Worm (Caenorhabditis elegans) whole organism, L1 larva: Measurements from ENCODE around the gene F26F12.4.

Source experiments
- C34B4.2 ChIP-seq: sonication (generic microtip); optimal IDR thresholded peaks from 2 replicates; lab custom pipeline; 2017; ENCODE audit warnings: mild to moderate bottlenecking, missing genetic modification characterization, missing compliant biosample characterization
- aly-2 ChIP-seq: fragments of 150-350 bp; optimal IDR thresholded peaks from 2 replicates; lab custom pipeline; 2014; ENCODE audit warnings: missing biosample characterization, missing genetic modification characterization
- ama-1 ChIP-seq: fragments of 150-350 bp; optimal IDR thresholded peaks from 2 replicates; lab custom pipeline; 2014
- ceh-82 ChIP-seq, 3 experiments: fragments of 150-350 bp in 1 of 3; sonication (generic microtip) in 2 of 3; optimal IDR thresholded peaks; 2 replicates each; lab custom pipeline; 2014 to 2017; ENCODE audit warnings: missing biosample characterization in 3 of 3, missing genetic modification characterization in 3 of 3
- dpl-1 ChIP-seq, 3 experiments: fragments of 150-350 bp in 2 of 3; sonication (generic microtip) in 1 of 3; optimal IDR thresholded peaks; 2 replicates each; lab custom pipeline; 2014 to 2017; ENCODE audit warnings: missing biosample characterization in 3 of 3, missing genetic modification characterization in 3 of 3, missing genetic modification reagents in 3 of 3
- efl-1 ChIP-seq, 4 experiments: fragments of 150-350 bp; optimal IDR thresholded peaks in 3 of 4; peaks in 1 of 4; 1 replicate in 1 of 4; 2 replicates in 3 of 4; lab custom pipeline; 2014; ENCODE audit warnings: missing biosample characterization in 2 of 4, missing genetic modification characterization in 2 of 4, missing genetic modification reagents in 2 of 4
- egl-13 ChIP-seq: sonication (generic microtip); optimal IDR thresholded peaks from 2 replicates; lab custom pipeline; 2016; ENCODE audit warnings: missing genotype, missing genetic modification reagents, missing genetic modification characterization, missing compliant biosample characterization
- egl-27 ChIP-seq, 2 experiments: fragments of 150-350 bp in 1 of 2; sonication (generic microtip); optimal IDR thresholded peaks; 3 replicates each; lab custom pipeline; 2017 to 2018; ENCODE audit warnings: missing biosample characterization in 2 of 2, missing genetic modification characterization in 2 of 2, missing genetic modification reagents in 2 of 2
- elt-3 ChIP-seq, 6 experiments: fragments of 150-350 bp in 1 of 6; sonication (generic microtip); optimal IDR thresholded peaks; 2 replicates each; lab custom pipeline; 2017 to 2018; ENCODE audit warnings: missing biosample characterization in 6 of 6, missing genetic modification characterization in 6 of 6, inconsistent platforms in 1 of 6
- ets-5 ChIP-seq: fragments of 200-800 bp; sonication (Bioruptor generic); IDR thresholded peaks from 2 replicates; pipeline ENCODE4 v1.3.6; 2022; ENCODE audit warnings: missing genetic modification characterization, missing compliant biosample characterization
- fkh-10 ChIP-seq: sonication (generic microtip); optimal IDR thresholded peaks from 2 replicates; lab custom pipeline; 2017; ENCODE audit warnings: missing biosample characterization, missing genetic modification reagents, missing genetic modification characterization
- hlh-17 ChIP-seq: fragments of 200-800 bp; sonication (Bioruptor generic); optimal IDR thresholded peaks from 2 replicates; lab custom pipeline; 2018; ENCODE audit warnings: missing genetic modification characterization, mild to moderate bottlenecking, missing compliant biosample characterization, moderate library complexity, borderline replicate concordance
- hlh-4 ChIP-seq: sonication (generic microtip); optimal IDR thresholded peaks from 2 replicates; lab custom pipeline; 2016; ENCODE audit warnings: mild to moderate bottlenecking, missing genetic modification characterization, missing compliant biosample characterization
- irx-1 ChIP-seq: sonication (generic microtip); optimal IDR thresholded peaks from 2 replicates; lab custom pipeline; 2016; ENCODE audit warnings: missing genetic modification characterization, missing compliant biosample characterization
- isw-1 ChIP-seq: fragments of 200-800 bp; sonication (Bioruptor generic); IDR thresholded peaks from 2 replicates; pipeline ENCODE4 v1.3.6; 2022; ENCODE audit warnings: missing genetic modification characterization, missing compliant biosample characterization
- jun-1 ChIP-seq: fragments of 150-350 bp; optimal IDR thresholded peaks from 2 replicates; lab custom pipeline; 2014; ENCODE audit warnings: missing biosample characterization, missing genetic modification reagents, missing genetic modification characterization
- lin-14 ChIP-seq: fragments of 200-800 bp; sonication (Bioruptor generic); optimal IDR thresholded peaks from 2 replicates; lab custom pipeline; 2018; ENCODE audit warnings: mild to moderate bottlenecking, missing genetic modification characterization, moderate library complexity, missing compliant biosample characterization
- lin-15B ChIP-seq: fragments of 150-350 bp; sonication (generic microtip); optimal IDR thresholded peaks from 3 replicates; lab custom pipeline; 2014; ENCODE audit warnings: missing biosample characterization, missing genetic modification characterization
- lsy-2 ChIP-seq, 2 experiments: fragments of 150-350 bp; optimal IDR thresholded peaks; 2 replicates each; lab custom pipeline; 2014; ENCODE audit warnings: missing biosample characterization in 2 of 2, missing genetic modification characterization in 2 of 2
- mab-9 ChIP-seq: fragments of 200-800 bp; sonication (Bioruptor generic); IDR thresholded peaks from 2 replicates; pipeline ENCODE4 v1.3.6; 2022; ENCODE audit warnings: missing genetic modification reagents, missing genetic modification characterization, missing compliant biosample characterization
- mdl-1 ChIP-seq, 2 experiments: fragments of 150-350 bp; optimal IDR thresholded peaks; 2 replicates each; lab custom pipeline; 2014 to 2017; ENCODE audit warnings: missing biosample characterization in 2 of 2, missing genetic modification characterization in 2 of 2, inconsistent platforms in 1 of 2
- mep-1 ChIP-seq: fragments of 150-350 bp; optimal IDR thresholded peaks from 2 replicates; lab custom pipeline; 2014; ENCODE audit warnings: missing biosample characterization, missing genetic modification characterization
- nhr-11 ChIP-seq: fragments of 150-350 bp; optimal IDR thresholded peaks from 2 replicates; lab custom pipeline; 2014; ENCODE audit warnings: missing biosample characterization, missing genetic modification characterization
- nhr-12 ChIP-seq: sonication (generic microtip); optimal IDR thresholded peaks from 2 replicates; lab custom pipeline; 2017; ENCODE audit warnings: missing biosample characterization, missing genetic modification characterization
- nhr-237 ChIP-seq: fragments of 150-350 bp; optimal IDR thresholded peaks from 2 replicates; lab custom pipeline; 2014; ENCODE audit warnings: missing biosample characterization, missing genetic modification characterization
- nhr-28 ChIP-seq: fragments of 150-350 bp; optimal IDR thresholded peaks from 2 replicates; lab custom pipeline; 2014; ENCODE audit warnings: missing biosample characterization, missing genetic modification characterization
- nhr-71 ChIP-seq: sonication (generic microtip); optimal IDR thresholded peaks from 2 replicates; lab custom pipeline; 2016; ENCODE audit warnings: mild to moderate bottlenecking, missing genetic modification characterization, moderate library complexity, missing compliant biosample characterization
- nhr-76 ChIP-seq: sonication (generic microtip); optimal IDR thresholded peaks from 2 replicates; lab custom pipeline; 2017; ENCODE audit warnings: missing biosample characterization, missing genetic modification characterization
- nhr-77 ChIP-seq: fragments of 150-350 bp; optimal IDR thresholded peaks from 2 replicates; lab custom pipeline; 2014; ENCODE audit warnings: missing biosample characterization, missing genetic modification characterization
- nhr-84 ChIP-seq: sonication (generic microtip); optimal IDR thresholded peaks from 2 replicates; lab custom pipeline; 2017; ENCODE audit warnings: missing biosample characterization, missing genetic modification characterization
- nhr-85 ChIP-seq: sonication (generic microtip); peaks from one replicate; lab custom pipeline; 2016; ENCODE audit warnings: missing genetic modification characterization, inconsistent platforms, missing compliant biosample characterization
- nhr-90 ChIP-seq: sonication (generic microtip); optimal IDR thresholded peaks from 2 replicates; lab custom pipeline; 2016; ENCODE audit warnings: mild to moderate bottlenecking, missing genetic modification characterization, missing compliant biosample characterization; ENCODE audit not compliant: poor library complexity
- pag-3 ChIP-seq: sonication (generic microtip); optimal IDR thresholded peaks from 2 replicates; lab custom pipeline; 2017; ENCODE audit warnings: missing genetic modification characterization, mild to moderate bottlenecking, missing compliant biosample characterization, antibody characterized with exemption, borderline replicate concordance; ENCODE audit not compliant: insufficient read depth
- pax-3 ChIP-seq: fragments of 200-800 bp; sonication (Bioruptor generic); optimal IDR thresholded peaks from 2 replicates; lab custom pipeline; 2018; ENCODE audit warnings: mild to moderate bottlenecking, missing genetic modification characterization, moderate library complexity, missing compliant biosample characterization
- sox-4 ChIP-seq: sonication (generic microtip); optimal IDR thresholded peaks from 2 replicates; lab custom pipeline; 2016; ENCODE audit warnings: missing genetic modification characterization, missing compliant biosample characterization
- sup-37 ChIP-seq: fragments of 200-800 bp; sonication (Bioruptor generic); optimal IDR thresholded peaks from 2 replicates; lab custom pipeline; 2018; ENCODE audit warnings: mild to moderate bottlenecking, missing genetic modification characterization, missing compliant biosample characterization
- tbx-2 ChIP-seq: sonication (generic microtip); optimal IDR thresholded peaks from 2 replicates; lab custom pipeline; 2016; ENCODE audit warnings: missing genetic modification characterization, missing compliant biosample characterization
- tlp-1 ChIP-seq: fragments of 150-350 bp; optimal IDR thresholded peaks from 2 replicates; lab custom pipeline; 2014; ENCODE audit warnings: missing biosample characterization, missing genetic modification characterization
- unc-130 ChIP-seq: fragments of 150-350 bp; optimal IDR thresholded peaks from 2 replicates; lab custom pipeline; 2017; ENCODE audit warnings: missing biosample characterization, missing genetic modification characterization, inconsistent platforms
- unc-62 ChIP-seq: fragments of 150-350 bp; optimal IDR thresholded peaks from 2 replicates; lab custom pipeline; 2014; ENCODE audit warnings: missing biosample characterization, missing genetic modification reagents, missing genetic modification characterization
- xbp-1 ChIP-seq: sonication (generic microtip); optimal IDR thresholded peaks from 2 replicates; lab custom pipeline; 2016; ENCODE audit warnings: missing genetic modification characterization, missing compliant biosample characterization
- zag-1 ChIP-seq: fragments of 150-350 bp; optimal IDR thresholded peaks from 2 replicates; lab custom pipeline; 2014; ENCODE audit warnings: missing biosample characterization, missing genetic modification characterization
- ztf-4 ChIP-seq: fragments of 150-350 bp; optimal IDR thresholded peaks from 2 replicates; lab custom pipeline; 2014; ENCODE audit warnings: missing biosample characterization, missing genetic modification characterization

Gene F26F12.4

ce11 chrV:5832799-5833198 is 36.3 kb downstream of the F26F12.4 start (continued):
- TF ChIP-seq nhr-90, result peak; percentile 54
- no peak for TF ChIP-seq fkh-10
- no peak for TF ChIP-seq pag-3 (tag; lab: Kevin White, UChicago)
- TF ChIP-seq irx-1 (tag; lab: Kevin White, UChicago), result peak; percentile 14
- no peak for TF ChIP-seq pax-3 (tag; lab: Kevin White, UChicago)
- no peak for TF ChIP-seq zag-1 (tag; lab: Kevin White, UChicago)
- TF ChIP-seq elt-3 (tag; optimal IDR thresholded peaks at IDR 0.05; lab: Kevin White, UChicago), result peak in 3 of 6 experiments; percentile 7 to 85 (median 13)
- TF ChIP-seq lsy-2 (tag; optimal IDR thresholded peaks at IDR 0.05; lab: Kevin White, UChicago), result no peak
- no peak for TF ChIP-seq efl-1 (optimal IDR thresholded peaks at IDR 0.05; lab: Kevin White, UChicago)
- no peak for TF ChIP-seq efl-1 (GFP tag; optimal IDR thresholded peaks at IDR 0.05 in 1 of 2; lab: Kevin White, UChicago)
- TF ChIP-seq hlh-17 (GFP tag; lab: Kevin White, UChicago), result no peak
- peak; percentile 97 for TF ChIP-seq nhr-85 (tag; lab: Kevin White, UChicago)
- no peak for TF ChIP-seq unc-62 (GFP tag; lab: Kevin White, UChicago)
- no peak for TF ChIP-seq xbp-1 (tag; lab: Kevin White, UChicago)
- peak; percentile 66 for TF ChIP-seq tbx-2 (tag; lab: Kevin White, UChicago)
- no peak for TF ChIP-seq tlp-1
- no peak for TF ChIP-seq nhr-84 (tag; lab: Kevin White, UChicago)
- no peak for TF ChIP-seq nhr-11 (tag; lab: Kevin White, UChicago)
- no peak for TF ChIP-seq C34B4.2 (tag; lab: Kevin White, UChicago)
- no peak for TF ChIP-seq ceh-82 (tag; optimal IDR thresholded peaks at IDR 0.05; lab: Kevin White, UChicago)
- no peak for TF ChIP-seq ets-5
- no peak for TF ChIP-seq mep-1 (tag; lab: Kevin White, UChicago)
- no peak for TF ChIP-seq nhr-76 (tag; lab: Kevin White, UChicago)
- no peak for TF ChIP-seq unc-130 (tag; lab: Kevin White, UChicago)
- TF ChIP-seq lin-14 (GFP tag; lab: Kevin White, UChicago), result peak; percentile 84
- TF ChIP-seq hlh-4 (tag; lab: Kevin White, UChicago), result no peak
- TF ChIP-seq egl-13 (tag; lab: Kevin White, UChicago), result no peak
- TF ChIP-seq nhr-28 (tag; lab: Kevin White, UChicago), result no peak
- no peak for TF ChIP-seq nhr-77 (tag; lab: Kevin White, UChicago)
- no peak for TF ChIP-seq nhr-12 (tag; lab: Kevin White, UChicago)
- peak in 1 of 3 experiments; percentile 10 for TF ChIP-seq dpl-1 (GFP tag; optimal IDR thresholded peaks at IDR 0.05; lab: Kevin White, UChicago)
- no peak for TF ChIP-seq mab-9 (GFP tag; lab: Robert Waterston, UW)
- TF ChIP-seq jun-1 (tag; lab: Kevin White, UChicago), result no peak
- no peak for TF ChIP-seq lin-15B (tag; lab: Kevin White, UChicago)
- no peak for TF ChIP-seq ama-1 (lab: Kevin White, UChicago)
- TF ChIP-seq nhr-71 (tag; lab: Kevin White, UChicago), result peak; percentile 81
- TF ChIP-seq nhr-237 (tag; lab: Kevin White, UChicago), result no peak
- TF ChIP-seq mdl-1 (tag; optimal IDR thresholded peaks at IDR 0.05; lab: Kevin White, UChicago), result peak in 1 of 2 experiments; percentile 45
- TF ChIP-seq sup-37 (GFP tag; lab: Kevin White, UChicago), result no peak
- no peak for TF ChIP-seq sox-4
- TF ChIP-seq egl-27 (tag; optimal IDR thresholded peaks at IDR 0.05; lab: Kevin White, UChicago), result no peak
- TF ChIP-seq ztf-4, result no peak
- TF ChIP-seq isw-1 (GFP tag; lab: Robert Waterston, UW), result no peak
- TF ChIP-seq aly-2, result no peak
- TF ChIP-seq, all 84 proteins: peak for 16
